Fruit fly (Drosophila melanogaster) whole organism, embryonic: ENCODE data around the gene Prx5.

ENCODE experiments used
- Adf1 ChIP-seq: fragments of 200-800 bp; sonication (Bioruptor generic); IDR thresholded peaks from 2 replicates; pipeline ENCODE4 v1.3.6; 2022; ENCODE audit warnings: missing biosample characterization, missing genetic modification characterization
- CG11085 ChIP-seq: fragments of 200-800 bp; sonication (Bioruptor generic); IDR thresholded peaks from 2 replicates; pipeline ENCODE4 v1.3.6; 2022; ENCODE audit warnings: missing biosample characterization, missing genetic modification characterization
- CG12071 ChIP-seq: fragments of 200-800 bp; sonication (Bioruptor generic); optimal IDR thresholded peaks from 3 replicates; lab custom pipeline; 2018; ENCODE audit warnings: missing biosample characterization, mild to moderate bottlenecking, missing genetic modification characterization
- CG14965 ChIP-seq: fragments of 200-800 bp; sonication (Bioruptor generic); optimal IDR thresholded peaks from 2 replicates; lab custom pipeline; 2016; ENCODE audit warnings: missing biosample characterization, missing genetic modification characterization, borderline replicate concordance
- CG15514 ChIP-seq: fragments of 200-800 bp; sonication (Bioruptor generic); optimal IDR thresholded peaks from 3 replicates; lab custom pipeline; 2017; ENCODE audit warnings: missing biosample characterization, missing genetic modification characterization, mild to moderate bottlenecking, moderate library complexity, missing genetic modification reagents
- CG17829 ChIP-seq: fragments of 200-800 bp; optimal IDR thresholded peaks from 2 replicates; lab custom pipeline; 2019; ENCODE audit warnings: missing biosample characterization, mild to moderate bottlenecking, missing genetic modification characterization, moderate library complexity
- CG18764 ChIP-seq: fragments of 200-800 bp; sonication (Bioruptor generic); optimal IDR thresholded peaks from 3 replicates; lab custom pipeline; 2016; ENCODE audit warnings: missing biosample characterization, missing genetic modification characterization
- CG2678 ChIP-seq: fragments of 200-800 bp; sonication (Bioruptor generic); optimal IDR thresholded peaks from 3 replicates; lab custom pipeline; 2019; ENCODE audit warnings: missing biosample characterization, mild to moderate bottlenecking, missing genetic modification characterization, moderate library complexity
- CG30020 ChIP-seq: fragments of 200-800 bp; optimal IDR thresholded peaks from 2 replicates; lab custom pipeline; 2019; ENCODE audit warnings: missing biosample characterization, mild to moderate bottlenecking, missing genetic modification characterization, moderate library complexity
- CG31224 ChIP-seq: fragments of 200-800 bp; sonication (Bioruptor generic); IDR thresholded peaks from 2 replicates; pipeline ENCODE4 v1.3.6; 2022; ENCODE audit warnings: missing biosample characterization, missing genetic modification characterization
- CG34224 ChIP-seq: fragments of 200-800 bp; sonication (Bioruptor generic); IDR thresholded peaks from 3 replicates; pipeline ENCODE4 v1.3.6; 2022; ENCODE audit warnings: missing biosample characterization, missing genetic modification characterization; ENCODE audit not compliant: partially characterized antibody
- CG4328 ChIP-seq: fragments of 200-800 bp; sonication (Bioruptor generic); optimal IDR thresholded peaks from 3 replicates; lab custom pipeline; 2017; ENCODE audit warnings: missing biosample characterization, missing genetic modification reagents, missing genetic modification characterization
- CG4730 ChIP-seq: fragments of 200-800 bp; sonication (Bioruptor generic); IDR thresholded peaks from 2 replicates; pipeline ENCODE4 v1.3.6; 2022; ENCODE audit warnings: missing biosample characterization, missing genetic modification characterization
- CG6683 ChIP-seq: fragments of 200-800 bp; sonication (Bioruptor generic); optimal IDR thresholded peaks from 2 replicates; lab custom pipeline; 2017; ENCODE audit warnings: missing biosample characterization, mild to moderate bottlenecking, missing genetic modification characterization, missing genetic modification reagents
- CG7963 ChIP-seq: fragments of 200-800 bp; sonication (Bioruptor generic); IDR thresholded peaks from 3 replicates; pipeline ENCODE4 v1.3.6; 2022; ENCODE audit warnings: missing biosample characterization, missing genetic modification characterization; ENCODE audit not compliant: partially characterized antibody
- CG8089 ChIP-seq: fragments of 200-800 bp; sonication (Bioruptor generic); optimal IDR thresholded peaks from 3 replicates; lab custom pipeline; 2016; ENCODE audit warnings: missing biosample characterization, missing genetic modification characterization
- CG8290 ChIP-seq, 3 experiments: fragments of 200-800 bp; sonication (Bioruptor generic); optimal IDR thresholded peaks; 2 replicates each; lab custom pipeline; 2016 to 2019; ENCODE audit warnings: missing biosample characterization in 3 of 3, missing genetic modification characterization in 3 of 3, mild to moderate bottlenecking in 2 of 3, moderate library complexity in 1 of 3
- CG8359 ChIP-seq: fragments of 200-800 bp; sonication (Bioruptor generic); optimal IDR thresholded peaks from 2 replicates; lab custom pipeline; 2017; ENCODE audit warnings: missing biosample characterization, mild to moderate bottlenecking, missing genetic modification characterization, borderline replicate concordance
- CG8944 ChIP-seq: fragments of 200-800 bp; sonication (Bioruptor generic); optimal IDR thresholded peaks from 3 replicates; lab custom pipeline; 2016; ENCODE audit warnings: missing biosample characterization, missing genetic modification characterization
- Camta ChIP-seq: fragments of 200-800 bp; sonication (Bioruptor generic); optimal IDR thresholded peaks from 2 replicates; lab custom pipeline; 2016; ENCODE audit warnings: missing biosample characterization, missing genetic modification characterization
- D19A ChIP-seq: fragments of 200-800 bp; optimal IDR thresholded peaks from 3 replicates; lab custom pipeline; 2019; ENCODE audit warnings: missing biosample characterization, mild to moderate bottlenecking, missing genetic modification characterization, moderate library complexity
- D19B ChIP-seq: fragments of 200-800 bp; sonication (Bioruptor generic); optimal IDR thresholded peaks from 2 replicates; lab custom pipeline; 2017; ENCODE audit warnings: missing biosample characterization, mild to moderate bottlenecking, missing genetic modification characterization
- Fer3 ChIP-seq: fragments of 200-800 bp; sonication (Bioruptor generic); optimal IDR thresholded peaks from 2 replicates; lab custom pipeline; 2018; ENCODE audit warnings: missing biosample characterization, mild to moderate bottlenecking, missing genetic modification characterization, moderate library complexity
- HLH54F ChIP-seq: fragments of 200-800 bp; sonication (Bioruptor generic); optimal IDR thresholded peaks from 3 replicates; lab custom pipeline; 2016; ENCODE audit warnings: missing biosample characterization, missing genetic modification characterization
- HLHmδ ChIP-seq: fragments of 200-800 bp; sonication (Bioruptor generic); optimal IDR thresholded peaks from 2 replicates; lab custom pipeline; 2018; ENCODE audit warnings: missing biosample characterization, mild to moderate bottlenecking, missing genetic modification characterization, moderate library complexity
- Mad ChIP-seq: fragments of 200-800 bp; sonication (Bioruptor generic); optimal IDR thresholded peaks from 2 replicates; lab custom pipeline; 2016; ENCODE audit warnings: missing biosample characterization, missing genetic modification characterization
- Mes4 ChIP-seq: fragments of 200-800 bp; sonication (Bioruptor generic); optimal IDR thresholded peaks from 2 replicates; lab custom pipeline; 2016; ENCODE audit warnings: missing biosample characterization, missing genetic modification characterization
- NK7.1 ChIP-seq: fragments of 200-800 bp; sonication (Bioruptor generic); optimal IDR thresholded peaks from 3 replicates; lab custom pipeline; 2016; ENCODE audit warnings: missing biosample characterization, missing genetic modification characterization
- NfI ChIP-seq: fragments of 200-800 bp; sonication (Bioruptor generic); optimal IDR thresholded peaks from 3 replicates; lab custom pipeline; 2018; ENCODE audit warnings: missing biosample characterization, mild to moderate bottlenecking, missing genetic modification characterization, moderate library complexity
- Poxn ChIP-seq: fragments of 200-800 bp; sonication (Bioruptor generic); IDR thresholded peaks from 2 replicates; pipeline ENCODE4 v1.3.6; 2022; ENCODE audit warnings: missing biosample characterization, missing genetic modification characterization
- Taf1 ChIP-seq: fragments of 200-800 bp; sonication (Bioruptor generic); IDR thresholded peaks from 2 replicates; pipeline ENCODE4 v1.3.6; 2022; ENCODE audit warnings: missing biosample characterization, missing genetic modification characterization
- chif ChIP-seq, 2 experiments: fragments of 200-800 bp; sonication (Bioruptor generic); optimal IDR thresholded peaks; 3 replicates each; lab custom pipeline; 2016; ENCODE audit warnings: missing biosample characterization in 2 of 2, missing genetic modification characterization in 2 of 2
- dimm ChIP-seq: fragments of 200-800 bp; sonication (Bioruptor generic); IDR thresholded peaks from 2 replicates; pipeline ENCODE4 v1.3.6; 2022; ENCODE audit warnings: missing biosample characterization, missing genetic modification characterization
- dmrt99B ChIP-seq: fragments of 200-800 bp; sonication (Bioruptor generic); optimal IDR thresholded peaks from 2 replicates; lab custom pipeline; 2018; ENCODE audit warnings: missing biosample characterization, mild to moderate bottlenecking, missing genetic modification characterization, moderate library complexity
- dpn ChIP-seq, 2 experiments: fragments of 200-800 bp; sonication (Bioruptor generic); optimal IDR thresholded peaks; 3 replicates each; lab custom pipeline; 2016; ENCODE audit warnings: missing biosample characterization in 2 of 2, missing genetic modification characterization in 2 of 2
- gem ChIP-seq: fragments of 200-800 bp; sonication (Bioruptor generic); optimal IDR thresholded peaks from 2 replicates; lab custom pipeline; 2019; ENCODE audit warnings: missing biosample characterization, mild to moderate bottlenecking, missing genetic modification characterization, moderate library complexity
- jing ChIP-seq: fragments of 200-800 bp; sonication (Bioruptor generic); optimal IDR thresholded peaks from 2 replicates; lab custom pipeline; 2018; ENCODE audit warnings: missing biosample characterization, mild to moderate bottlenecking, missing genetic modification characterization
- kay ChIP-seq: fragments of 200-800 bp; sonication (Bioruptor generic); optimal IDR thresholded peaks from 2 replicates; lab custom pipeline; 2016; ENCODE audit warnings: missing biosample characterization, missing genetic modification characterization
- klu ChIP-seq: fragments of 200-800 bp; sonication (Bioruptor generic); IDR thresholded peaks from 2 replicates; pipeline ENCODE4 v1.3.6; 2022; ENCODE audit warnings: missing biosample characterization, missing genetic modification characterization
- kni ChIP-seq: fragments of 200-800 bp; sonication (Bioruptor generic); optimal IDR thresholded peaks from 3 replicates; lab custom pipeline; 2017; ENCODE audit warnings: mild to moderate bottlenecking, missing biosample characterization, missing genetic modification reagents, missing genetic modification characterization
- knrl ChIP-seq: fragments of 200-800 bp; sonication (Bioruptor generic); IDR thresholded peaks from 3 replicates; pipeline ENCODE4 v1.3.6; 2022; ENCODE audit warnings: missing biosample characterization, missing genetic modification characterization; ENCODE audit not compliant: partially characterized antibody
- lbe ChIP-seq: fragments of 200-800 bp; sonication (Bioruptor generic); optimal IDR thresholded peaks from 2 replicates; lab custom pipeline; 2016; ENCODE audit warnings: missing biosample characterization, mild to moderate bottlenecking, missing genetic modification characterization
- org-1 ChIP-seq: fragments of 200-800 bp; sonication (Bioruptor generic); optimal IDR thresholded peaks from 2 replicates; lab custom pipeline; 2017; ENCODE audit warnings: missing biosample characterization, missing genetic modification characterization
- pnt ChIP-seq: fragments of 200-800 bp; sonication (Bioruptor generic); optimal IDR thresholded peaks from 3 replicates; lab custom pipeline; 2016; ENCODE audit warnings: missing biosample characterization, missing genetic modification characterization
- repo ChIP-seq: fragments of 200-800 bp; sonication (Bioruptor generic); optimal IDR thresholded peaks from 2 replicates; lab custom pipeline; 2016; ENCODE audit warnings: missing biosample characterization, missing genetic modification characterization
- rib ChIP-seq: fragments of 200-800 bp; sonication (Bioruptor generic); IDR thresholded peaks from 2 replicates; pipeline ENCODE4 v1.3.6; 2022; ENCODE audit warnings: missing biosample characterization, missing genetic modification characterization
- salm ChIP-seq: fragments of 200-800 bp; sonication (Bioruptor generic); optimal IDR thresholded peaks from 2 replicates; lab custom pipeline; 2018; ENCODE audit warnings: missing biosample characterization, mild to moderate bottlenecking, missing genetic modification characterization
- schlank ChIP-seq: fragments of 200-800 bp; sonication (Bioruptor generic); optimal IDR thresholded peaks from 2 replicates; lab custom pipeline; 2018; ENCODE audit warnings: missing biosample characterization, mild to moderate bottlenecking, missing genetic modification characterization
- wek ChIP-seq: fragments of 200-800 bp; sonication (Bioruptor generic); optimal IDR thresholded peaks from 3 replicates; lab custom pipeline; 2018; ENCODE audit warnings: missing biosample characterization, mild to moderate bottlenecking, missing genetic modification characterization, moderate library complexity

Gene Prx5

DNA sequence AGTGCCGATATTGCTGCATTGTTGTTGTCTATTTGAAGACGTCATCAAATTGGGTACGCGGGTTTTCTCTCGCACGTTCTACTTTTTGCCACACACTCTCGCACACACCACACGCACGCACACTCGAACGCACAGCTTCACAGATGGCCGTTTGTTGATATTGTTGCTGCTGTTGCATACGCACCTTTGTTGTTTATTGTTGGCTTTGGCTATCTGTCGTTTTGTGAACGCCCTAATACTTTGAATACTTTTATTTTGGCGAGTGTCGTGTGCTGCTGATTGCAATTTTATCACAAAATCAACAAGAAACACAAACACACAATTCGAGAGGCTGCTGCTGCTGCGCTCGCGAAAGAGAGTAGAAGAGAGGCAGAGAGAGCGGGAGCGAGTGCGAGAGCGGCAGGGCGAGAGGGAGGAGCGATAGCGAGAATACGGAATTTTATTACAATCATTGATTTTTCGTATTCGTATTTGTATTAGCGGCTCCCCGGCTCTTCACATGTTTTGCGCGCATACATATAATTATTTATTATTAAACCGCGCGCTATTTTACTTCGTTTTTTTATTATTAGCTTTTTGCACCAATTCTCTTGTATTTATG, 31.5 kb upstream of the Prx5 start (continued):
- TF ChIP-seq NK7.1 (GFP tag; lab: Kevin White, UChicago) = peak; percentile 42
- TF ChIP-seq HLHmδ = no peak
- no peak for TF ChIP-seq rib (GFP tag; lab: Robert Waterston, UW)
- no peak for TF ChIP-seq Poxn (GFP tag; lab: Robert Waterston, UW)
- no peak for TF ChIP-seq klu (GFP tag; lab: Robert Waterston, UW)
- TF ChIP-seq Taf1 (GFP tag; lab: Robert Waterston, UW) = no peak
- peak; percentile 38 for TF ChIP-seq Mes4
- TF ChIP-seq kni (GFP tag; lab: Kevin White, UChicago) = peak; percentile 62
- no peak for TF ChIP-seq jing (GFP tag; lab: Kevin White, UChicago)
- TF ChIP-seq Camta = peak; percentile 20
- TF ChIP-seq lbe = peak; percentile 73
- TF ChIP-seq CG30020 (tag; lab: Kevin White, UChicago) = no peak
- peak; percentile 20 for TF ChIP-seq D19A
- TF ChIP-seq CG8089 = peak; percentile 47
- no peak for TF ChIP-seq knrl
- peak; percentile 30 for TF ChIP-seq dmrt99B (tag; lab: Kevin White, UChicago)
- TF ChIP-seq CG17829 (tag; lab: Kevin White, UChicago) = peak; percentile 26
- peak; percentile 57 for TF ChIP-seq CG4328 (GFP tag; lab: Kevin White, UChicago)
- TF ChIP-seq CG34224 (GFP tag; lab: Robert Waterston, UW) = no peak
- peak; percentile 47 for TF ChIP-seq CG2678
- TF ChIP-seq HLH54F (GFP tag; lab: Kevin White, UChicago) = peak; percentile 32
- TF ChIP-seq salm (tag; lab: Kevin White, UChicago) = peak; percentile 45
- peak; percentile 41 for TF ChIP-seq gem (tag; lab: Kevin White, UChicago)
- TF ChIP-seq Adf1 (GFP tag; lab: Robert Waterston, UW) = no peak
- no peak for TF ChIP-seq CG31224 (GFP tag; lab: Robert Waterston, UW)
- TF ChIP-seq D19B (GFP tag; lab: Kevin White, UChicago) = no peak
- TF ChIP-seq dpn (GFP tag; optimal IDR thresholded peaks at IDR 0.05; lab: Kevin White, UChicago) = peak; percentile 26 to 34
- peak; percentile 23 for TF ChIP-seq Mad
- no peak for TF ChIP-seq CG4730 (GFP tag; lab: Robert Waterston, UW)
- TF ChIP-seq pnt = no peak
- peak; percentile 67 for TF ChIP-seq org-1 (GFP tag; lab: Kevin White, UChicago)
- no peak for TF ChIP-seq CG11085 (GFP tag; lab: Robert Waterston, UW)
- no peak for TF ChIP-seq dimm (GFP tag; lab: Robert Waterston, UW)
- TF ChIP-seq repo = peak; percentile 32
- TF ChIP-seq CG12071 = peak; percentile 74
- TF ChIP-seq NfI (GFP tag; lab: Kevin White, UChicago) = peak; percentile 28
- peak; percentile 62 for TF ChIP-seq CG6683 (GFP tag; lab: Kevin White, UChicago)
- peak; percentile 41 for TF ChIP-seq CG18764
- TF ChIP-seq CG14965 (GFP tag; lab: Kevin White, UChicago) = no peak
- TF ChIP-seq CG8290 (GFP tag; optimal IDR thresholded peaks at IDR 0.05; lab: Kevin White, UChicago) = no peak
- peak; percentile 52 to 69 for TF ChIP-seq CG8290 (tag; optimal IDR thresholded peaks at IDR 0.05; lab: Kevin White, UChicago)
- TF ChIP-seq CG7963 (GFP tag; lab: Robert Waterston, UW) = no peak
- TF ChIP-seq kay = peak; percentile 37
- TF ChIP-seq Fer3 = peak; percentile 50
- peak; percentile 25 for TF ChIP-seq CG15514 (GFP tag; lab: Kevin White, UChicago)
- peak; percentile 82 for TF ChIP-seq wek
- TF ChIP-seq CG8359 (GFP tag; lab: Kevin White, UChicago) = no peak
- no peak for TF ChIP-seq CG8944
- no peak for TF ChIP-seq schlank (tag; lab: Kevin White, UChicago)
- TF ChIP-seq chif (GFP tag; optimal IDR thresholded peaks at IDR 0.05; lab: Kevin White, UChicago) = no peak
